Worm (Caenorhabditis elegans): Measurements from ENCODE around the gene ccdc-55.
A peak's percentile ranks its signal among the peaks of the same experiment; 100 is the strongest.

ccdc-55 gene

DNA sequence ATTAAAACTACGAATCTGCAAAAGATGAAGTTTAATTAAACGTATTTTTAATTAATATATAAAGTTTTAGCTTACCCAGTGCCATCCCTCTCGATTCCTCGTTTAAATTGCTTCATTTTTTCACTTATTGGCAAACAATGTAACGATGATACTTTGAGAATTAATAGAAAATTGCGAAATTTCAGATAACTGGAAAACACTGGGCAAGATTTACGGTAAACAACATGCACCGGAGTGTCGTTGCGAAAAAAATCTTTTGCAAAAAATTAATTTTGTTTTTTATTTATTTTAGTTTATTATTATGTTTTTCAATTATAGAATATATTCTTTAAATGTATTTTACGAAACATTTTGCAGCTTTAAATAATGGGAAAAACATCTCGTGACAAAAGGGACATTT, 35.5 kb upstream of the ccdc-55 start, which contains the start of the genes pelo-1 and R74.7:
pelo-1 (minus strand) TSS at position 151 of the 400 bp plus-strand sequence.
R74.7 (plus strand) TSS at position 358 of the 400 bp plus-strand sequence.
- no peak for TF ChIP-seq sdz-38 (tag; optimal IDR thresholded peaks at IDR 0.05)
- no peak for TF ChIP-seq somi-1 (GFP tag; optimal IDR thresholded peaks at IDR 0.05)
- TF ChIP-seq cebp-1 (GFP tag; IDR thresholded peaks at IDR 0.05) = peak; percentile 70; the same call in 1 of the 2 replicates
- TF ChIP-seq cebp-1 (tag; optimal IDR thresholded peaks at IDR 0.05) = peak; percentile 95
- TF ChIP-seq akir-1 (GFP tag; optimal IDR thresholded peaks at IDR 0.05) = no peak
- TF ChIP-seq attf-3 (GFP tag; conservative IDR thresholded peaks at IDR 0.05) = peak; percentile 89
- TF ChIP-seq let-526 (GFP tag; IDR thresholded peaks at IDR 0.05) = no peak

DNA sequence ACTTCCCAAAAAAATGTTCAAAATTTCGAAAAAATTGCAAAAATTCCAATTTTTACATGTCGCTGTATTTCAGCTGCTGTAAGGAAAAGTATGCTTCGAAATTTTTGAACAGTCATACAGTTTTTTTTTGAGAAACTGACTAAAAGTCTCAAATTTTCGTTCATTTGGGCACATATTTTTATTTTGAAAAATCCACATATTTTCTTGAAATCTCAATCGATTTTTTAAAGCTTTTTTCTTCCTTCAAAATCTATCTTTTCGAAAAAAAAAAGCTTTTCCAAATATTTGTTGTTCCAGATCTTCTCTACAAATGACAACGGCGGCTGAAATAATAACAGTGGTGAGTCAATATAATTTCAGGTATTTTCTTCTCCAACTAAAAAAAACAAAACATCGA, 28.4 kb upstream of the ccdc-55 start, which contains the start of gene asd-1:
asd-1 (plus strand) TSS at position 298 of the 397 bp plus-strand sequence.
- TF ChIP-seq somi-1 (GFP tag; optimal IDR thresholded peaks at IDR 0.05) = no peak
- no peak for TF ChIP-seq F49E8.2 (tag; optimal IDR thresholded peaks at IDR 0.05; ENCODE audit: insufficient read depth)
- TF ChIP-seq ceh-40 (GFP tag; IDR thresholded peaks at IDR 0.05) = no peak
- no peak for TF ChIP-seq xnd-1 (tag; optimal IDR thresholded peaks at IDR 0.05)
- TF ChIP-seq hsf-1 (GFP tag; IDR thresholded peaks at IDR 0.05) = no peak
- TF ChIP-seq dpff-1 (tag; optimal IDR thresholded peaks at IDR 0.05) = no peak
- TF ChIP-seq F37B4.10 (GFP tag; IDR thresholded peaks at IDR 0.05) = no peak
- TF ChIP-seq B0035.1 (tag; optimal IDR thresholded peaks at IDR 0.05) = no peak
- no peak for TF ChIP-seq F22D6.2 (tag; optimal IDR thresholded peaks at IDR 0.05)
- TF ChIP-seq lir-1 (GFP tag; conservative IDR thresholded peaks at IDR 0.05) = no peak
- no peak for TF ChIP-seq nfyb-1 (GFP tag; IDR thresholded peaks at IDR 0.05)
- no peak for TF ChIP-seq D2030.7 (GFP tag; IDR thresholded peaks at IDR 0.05)
- TF ChIP-seq hmg-1.2 (GFP tag; IDR thresholded peaks at IDR 0.05) = no peak
- no peak for TF ChIP-seq attf-6 (GFP tag; IDR thresholded peaks at IDR 0.05)
- TF ChIP-seq mxl-1 (tag; optimal IDR thresholded peaks at IDR 0.05) = no peak

DNA sequence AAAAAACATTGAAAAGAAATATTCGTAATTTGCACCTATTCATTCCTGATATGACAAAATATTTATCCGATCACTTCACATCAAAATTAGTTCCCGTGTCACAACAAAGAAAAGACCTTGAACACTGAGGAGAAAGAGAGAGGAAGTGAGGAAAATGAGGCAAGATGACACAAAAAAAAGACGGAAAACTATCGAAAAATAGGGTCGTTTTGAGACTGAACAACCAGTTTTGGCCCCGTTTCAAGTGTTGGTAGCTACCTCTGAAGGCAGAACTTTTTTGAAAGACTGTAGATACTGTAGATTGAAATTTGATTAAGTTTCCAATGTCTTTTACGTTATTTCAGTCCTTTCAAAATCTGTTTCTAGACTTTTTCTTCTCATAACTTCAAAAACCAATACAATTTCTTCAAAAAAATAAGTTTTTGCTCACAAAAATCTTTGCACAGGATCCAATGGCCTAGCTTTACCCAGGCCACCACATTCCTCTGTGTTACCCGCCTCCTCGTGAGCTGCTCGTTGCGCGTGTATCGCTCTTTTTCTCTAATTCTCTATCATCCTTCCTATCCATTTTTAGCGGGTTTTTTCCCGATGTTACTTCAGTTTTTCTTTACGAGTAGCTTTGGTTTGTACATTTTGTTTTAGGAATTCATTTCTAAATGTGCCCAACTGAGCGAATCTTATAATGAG, 27.9 kb upstream of the ccdc-55 start:
- TF ChIP-seq mcd-1 (GFP tag; IDR thresholded peaks at IDR 0.05) (0 out of 2 replicates have a peak, but pooled peaks have one; percentile 25), madf-8 (GFP tag; conservative IDR thresholded peaks at IDR 0.05) (no peak), ztf-3 (GFP tag; optimal IDR thresholded peaks at IDR 0.05) (no peak), K12H6.12 (tag; optimal IDR thresholded peaks at IDR 0.05) (peak; percentile 26), efl-1 (GFP tag; optimal IDR thresholded peaks at IDR 0.05) (peak; percentile 57), let-607 (tag; optimal IDR thresholded peaks at IDR 0.05) (no peak), madf-3 (GFP tag; IDR thresholded peaks at IDR 0.05) (no peak), madf-6 (GFP tag; IDR thresholded peaks at IDR 0.05) (no peak), hmg-1.2 (GFP tag; IDR thresholded peaks at IDR 0.05) (peak; percentile 66; the same call in 1 of the 2 replicates), nfya-2 (GFP tag; IDR thresholded peaks at IDR 0.05) (no peak), dox-1 (GFP tag; IDR thresholded peaks at IDR 0.05) (0 out of 2 replicates have a peak, but pooled peaks have one; percentile 20), fkh-3 (tag; optimal IDR thresholded peaks at IDR 0.05) (no peak), xnd-1 (tag; optimal IDR thresholded peaks at IDR 0.05) (no peak), ztf-6 (GFP tag; IDR thresholded peaks at IDR 0.05) (0 out of 2 replicates have a peak, but pooled peaks have one; percentile 13), lin-35 (GFP tag; optimal IDR thresholded peaks at IDR 0.05) (peak in 1 of 3 experiments; percentile 23), cebp-1 (GFP tag; IDR thresholded peaks at IDR 0.05) (no peak), cebp-1 (tag; optimal IDR thresholded peaks at IDR 0.05) (peak; percentile 45), let-526 (GFP tag; IDR thresholded peaks at IDR 0.05) (no peak), ceh-27 (GFP tag; optimal IDR thresholded peaks at IDR 0.05) (peak; percentile 19), ekl-4 (GFP tag; IDR thresholded peaks at IDR 0.05) (peak; percentile 31; the same call in 1 of the 2 replicates), chd-7 (tag; optimal IDR thresholded peaks at IDR 0.05) (no peak), D2030.7 (GFP tag; IDR thresholded peaks at IDR 0.05) (0 out of 2 replicates have a peak, but pooled peaks have one; percentile 18), mxl-1 (tag; optimal IDR thresholded peaks at IDR 0.05) (no peak), ZK185.1 (tag; optimal IDR thresholded peaks at IDR 0.05; ENCODE audit: poor library complexity, severe bottlenecking) (peak; percentile 11), pha-4 (tag; optimal IDR thresholded peaks at IDR 0.05) (no peak), Y67H2A.10 (GFP tag; conservative IDR thresholded peaks at IDR 0.05) (0 out of 2 replicates have a peak, but pooled peaks have one; percentile 14)

All from whole organism, young adult.